Worm (Caenorhabditis elegans): ENCODE measurements around the gene ham-2.

- TF ChIP-seq sma-9 (GFP tag; optimal IDR thresholded peaks at IDR 0.05) = no peak
- TF ChIP-seq sma-9 (tag; optimal IDR thresholded peaks at IDR 0.05) = no peak
- no peak for TF ChIP-seq nhr-237 (tag; optimal IDR thresholded peaks at IDR 0.05)
- no peak for TF ChIP-seq skn-1 (tag; optimal IDR thresholded peaks at IDR 0.05)
- no peak for TF ChIP-seq R02D3.7 (tag; optimal IDR thresholded peaks at IDR 0.05)
- no peak for TF ChIP-seq nhr-12 (tag; optimal IDR thresholded peaks at IDR 0.05)
- TF ChIP-seq ztf-11 (tag; optimal IDR thresholded peaks at IDR 0.05) = no peak
- no peak for TF ChIP-seq ama-1 (optimal IDR thresholded peaks at IDR 0.05)
- no peak for TF ChIP-seq unc-55 (GFP tag; optimal IDR thresholded peaks at IDR 0.05)
- TF ChIP-seq aly-2 (tag; optimal IDR thresholded peaks at IDR 0.05) = no peak
- TF ChIP-seq unc-39 (tag; optimal IDR thresholded peaks at IDR 0.05) = no peak
- TF ChIP-seq egl-27 (tag; optimal IDR thresholded peaks at IDR 0.05) = no peak
- TF ChIP-seq lin-13 (GFP tag; optimal IDR thresholded peaks at IDR 0.05) = no peak
- TF ChIP-seq unc-62 (GFP tag; optimal IDR thresholded peaks at IDR 0.05) = no peak
- TF ChIP-seq nhr-11 (tag; optimal IDR thresholded peaks at IDR 0.05) = no peak
Observed at ce11 chrX:4544543-4544942, 9.9 kb upstream of the ham-2 start, which contains the start of gene C07A12.2.

Measured in whole organism, L2 larva.